Worm (Caenorhabditis elegans) whole organism, L4 larva: ENCODE data around the gene T09D3.9.

ENCODE experiments used
- D1046.2 ChIP-seq: fragments of 200-800 bp; sonication (Bioruptor generic); IDR thresholded peaks from 2 replicates; pipeline ENCODE4 v1.3.6; 2022; ENCODE audit warnings: missing genetic modification characterization, missing compliant biosample characterization
- F37D6.2 ChIP-seq: sonication (generic microtip); optimal IDR thresholded peaks from 2 replicates; lab custom pipeline; 2016; ENCODE audit warnings: mild to moderate bottlenecking, missing genetic modification characterization, missing compliant biosample characterization
- F44E2.7 ChIP-seq: fragments of 200-800 bp; sonication (Bioruptor generic); IDR thresholded peaks from 2 replicates; pipeline ENCODE4 v2.1.2; 2022; ENCODE audit warnings: missing genetic modification characterization, missing compliant biosample characterization
- R02D3.7 ChIP-seq: fragments of 150-350 bp; sonication (generic microtip); optimal IDR thresholded peaks from 3 replicates; lab custom pipeline; 2014; ENCODE audit warnings: missing biosample characterization, missing genetic modification characterization
- Y5F2A.4 ChIP-seq: fragments of 200-800 bp; sonication (Bioruptor generic); optimal IDR thresholded peaks from 2 replicates; lab custom pipeline; 2018; ENCODE audit warnings: mild to moderate bottlenecking, missing genetic modification characterization, missing compliant biosample characterization
- Y75B8A.6 ChIP-seq: fragments of 200-800 bp; sonication (Bioruptor generic); IDR thresholded peaks from 2 replicates; pipeline ENCODE4 v1.3.6; 2022; ENCODE audit warnings: missing genetic modification reagents, missing genetic modification characterization, missing compliant biosample characterization
- aha-1 ChIP-seq: fragments of 150-350 bp; peaks from one replicate; lab custom pipeline; 2014; ENCODE audit warnings: missing biosample characterization, missing genetic modification characterization
- aly-2 ChIP-seq: sonication (generic microtip); optimal IDR thresholded peaks from 2 replicates; lab custom pipeline; 2018; ENCODE audit warnings: missing biosample characterization, missing genetic modification characterization
- ama-1 ChIP-seq: fragments of 150-350 bp; optimal IDR thresholded peaks from 2 replicates; lab custom pipeline; 2014; ENCODE audit warnings: inconsistent platforms, mixed read lengths
- arid-1 ChIP-seq: fragments of 200-800 bp; sonication (Bioruptor generic); conservative IDR thresholded peaks from 2 replicates; pipeline ENCODE4 v1.3.6; 2022; ENCODE audit warnings: missing genetic modification reagents, missing genetic modification characterization, missing compliant biosample characterization
- attf-4 ChIP-seq: sonication (generic microtip); optimal IDR thresholded peaks from 3 replicates; lab custom pipeline; 2017; ENCODE audit warnings: missing biosample characterization, missing genetic modification characterization
- ceh-28 ChIP-seq: fragments of 150-350 bp; optimal IDR thresholded peaks from 2 replicates; lab custom pipeline; 2014; ENCODE audit warnings: missing biosample characterization, missing genetic modification reagents, missing genetic modification characterization
- ceh-32 ChIP-seq: sonication (generic microtip); optimal IDR thresholded peaks from 2 replicates; lab custom pipeline; 2016; ENCODE audit warnings: mild to moderate bottlenecking, missing genetic modification characterization, missing compliant biosample characterization; ENCODE audit not compliant: poor library complexity
- ceh-44 ChIP-seq: fragments of 200-800 bp; sonication (Bioruptor generic); IDR thresholded peaks from 2 replicates; pipeline ENCODE4 v1.3.6; 2022; ENCODE audit warnings: missing genetic modification reagents, missing genetic modification characterization, missing compliant biosample characterization
- ceh-62 ChIP-seq: sonication (generic microtip); optimal IDR thresholded peaks from 2 replicates; lab custom pipeline; 2017; ENCODE audit warnings: missing biosample characterization, missing genetic modification characterization
- ceh-82 ChIP-seq: sonication (generic microtip); optimal IDR thresholded peaks from 2 replicates; lab custom pipeline; 2017; ENCODE audit warnings: missing biosample characterization, missing genetic modification characterization
- cey-2 ChIP-seq: sonication (generic microtip); optimal IDR thresholded peaks from 3 replicates; lab custom pipeline; 2017; ENCODE audit warnings: missing genetic modification characterization, mild to moderate bottlenecking, missing compliant biosample characterization, antibody characterized with exemption, borderline replicate concordance; ENCODE audit not compliant: insufficient read depth
- ctbp-1 ChIP-seq: fragments of 200-800 bp; sonication (Bioruptor generic); IDR thresholded peaks from 2 replicates; pipeline ENCODE4 v1.3.6; 2022; ENCODE audit warnings: missing genetic modification reagents, missing genetic modification characterization, missing compliant biosample characterization
- daf-16 ChIP-seq, 3 experiments: sonication (generic microtip); optimal IDR thresholded peaks; 2 replicates each; lab custom pipeline; 2016 to 2017; ENCODE audit warnings: missing genetic modification characterization in 3 of 3, missing genetic modification reagents in 3 of 3, mild to moderate bottlenecking in 2 of 3, missing compliant biosample characterization in 2 of 3, missing biosample characterization in 1 of 3, moderate library complexity in 1 of 3
- dmd-6 ChIP-seq: fragments of 200-800 bp; sonication (Bioruptor generic); IDR thresholded peaks from 2 replicates; pipeline ENCODE4 v1.3.6; 2022; ENCODE audit warnings: missing genetic modification reagents, missing genetic modification characterization, missing compliant biosample characterization
- dmd-8 ChIP-seq: fragments of 200-800 bp; sonication (Bioruptor generic); IDR thresholded peaks from 2 replicates; pipeline ENCODE4 v1.3.6; 2022; ENCODE audit warnings: missing genetic modification characterization, missing compliant biosample characterization
- dmd-9 ChIP-seq: fragments of 200-800 bp; sonication (Bioruptor generic); IDR thresholded peaks from 2 replicates; pipeline ENCODE4 v1.3.6; 2022; ENCODE audit warnings: missing genetic modification reagents, missing genetic modification characterization, missing compliant biosample characterization
- dpl-1 ChIP-seq: fragments of 150-350 bp; optimal IDR thresholded peaks from 2 replicates; lab custom pipeline; 2014; ENCODE audit warnings: missing biosample characterization, missing genetic modification reagents, missing genetic modification characterization
- duxl-1 ChIP-seq: sonication (generic microtip); optimal IDR thresholded peaks from 2 replicates; lab custom pipeline; 2016; ENCODE audit warnings: mild to moderate bottlenecking, missing genetic modification characterization, moderate library complexity, missing compliant biosample characterization; ENCODE audit not compliant: poor library complexity
- egl-27 ChIP-seq: sonication (generic microtip); optimal IDR thresholded peaks from 3 replicates; lab custom pipeline; 2017; ENCODE audit warnings: missing biosample characterization, missing genetic modification reagents, missing genetic modification characterization
- egl-43 ChIP-seq: fragments of 200-800 bp; sonication (Bioruptor generic); IDR thresholded peaks from 2 replicates; pipeline ENCODE4 v1.3.6; 2022; ENCODE audit warnings: missing genetic modification reagents, missing genetic modification characterization, missing compliant biosample characterization
- gei-8 ChIP-seq: fragments of 200-800 bp; sonication (Bioruptor generic); optimal IDR thresholded peaks from 2 replicates; lab custom pipeline; 2018; ENCODE audit warnings: mild to moderate bottlenecking, missing genetic modification characterization, missing compliant biosample characterization
- hlh-30 ChIP-seq: sonication (generic microtip); optimal IDR thresholded peaks from 2 replicates; lab custom pipeline; 2017; ENCODE audit warnings: antibody characterized with exemption, mild to moderate bottlenecking, missing genetic modification characterization, missing compliant biosample characterization; ENCODE audit not compliant: insufficient read depth
- lim-7 ChIP-seq: fragments of 200-800 bp; sonication (Bioruptor generic); IDR thresholded peaks from 2 replicates; pipeline ENCODE4 v1.3.6; 2022; ENCODE audit warnings: missing genetic modification characterization, missing compliant biosample characterization
- lir-3 ChIP-seq: sonication (generic microtip); optimal IDR thresholded peaks from 2 replicates; lab custom pipeline; 2016; ENCODE audit warnings: mild to moderate bottlenecking, missing genetic modification characterization, missing compliant biosample characterization
- madf-5 ChIP-seq, 2 experiments: fragments of 200-800 bp; sonication (Bioruptor generic); IDR thresholded peaks; 2 replicates each; pipeline ENCODE4 v1.3.6; 2022; ENCODE audit warnings: missing compliant biosample characterization in 2 of 2, missing genetic modification characterization in 2 of 2
- madf-9 ChIP-seq: fragments of 200-800 bp; sonication (Bioruptor generic); conservative IDR thresholded peaks from 2 replicates; pipeline ENCODE4 v1.3.6; 2022; ENCODE audit warnings: missing genetic modification reagents, missing genetic modification characterization, missing compliant biosample characterization
- mdl-1 ChIP-seq, 2 experiments: fragments of 150-350 bp in 1 of 2; sonication (generic microtip) in 1 of 2; optimal IDR thresholded peaks; 2 replicates each; lab custom pipeline; 2014 to 2017; ENCODE audit warnings: missing biosample characterization in 2 of 2, missing genetic modification characterization in 2 of 2
- nhr-102 ChIP-seq: sonication (generic microtip); optimal IDR thresholded peaks from 2 replicates; lab custom pipeline; 2016; ENCODE audit warnings: mild to moderate bottlenecking, missing genetic modification characterization, moderate library complexity, missing compliant biosample characterization
- nhr-11 ChIP-seq: fragments of 150-350 bp; optimal IDR thresholded peaks from 2 replicates; lab custom pipeline; 2014; ENCODE audit warnings: missing biosample characterization, missing genetic modification characterization
- nhr-237 ChIP-seq: sonication (generic microtip); optimal IDR thresholded peaks from 2 replicates; lab custom pipeline; 2017; ENCODE audit warnings: missing biosample characterization, missing genetic modification characterization
- nhr-6 ChIP-seq: fragments of 150-350 bp; optimal IDR thresholded peaks from 2 replicates; lab custom pipeline; 2014; ENCODE audit warnings: missing biosample characterization, missing genetic modification characterization
- nhr-77 ChIP-seq: fragments of 150-350 bp; optimal IDR thresholded peaks from 2 replicates; lab custom pipeline; 2014; ENCODE audit warnings: missing biosample characterization, missing genetic modification characterization
- php-3 ChIP-seq: fragments of 200-800 bp; sonication (Bioruptor generic); IDR thresholded peaks from 2 replicates; pipeline ENCODE4 v1.3.6; 2022; ENCODE audit warnings: missing genetic modification reagents, missing genetic modification characterization, missing compliant biosample characterization
- pqm-1 ChIP-seq: sonication (generic microtip); optimal IDR thresholded peaks from 2 replicates; lab custom pipeline; 2017; ENCODE audit warnings: missing biosample characterization, missing genetic modification characterization
- rbr-2 ChIP-seq: sonication (generic microtip); optimal IDR thresholded peaks from 2 replicates; lab custom pipeline; 2016; ENCODE audit warnings: missing genotype, missing genetic modification characterization, missing compliant biosample characterization
- set-16 ChIP-seq: fragments of 200-800 bp; sonication (Bioruptor generic); IDR thresholded peaks from 2 replicates; pipeline ENCODE4 v1.3.6; 2022; ENCODE audit warnings: missing genetic modification reagents, missing genetic modification characterization, missing compliant biosample characterization
- snpc-1.2 ChIP-seq: fragments of 200-800 bp; sonication (Bioruptor generic); IDR thresholded peaks from 2 replicates; pipeline ENCODE4 v1.3.6; 2022; ENCODE audit warnings: missing genetic modification reagents, missing genetic modification characterization, missing compliant biosample characterization
- spr-1 ChIP-seq: sonication (generic microtip); optimal IDR thresholded peaks from 2 replicates; lab custom pipeline; 2016; ENCODE audit warnings: mild to moderate bottlenecking, missing genetic modification characterization, missing compliant biosample characterization
- tag-97 ChIP-seq: fragments of 200-800 bp; sonication (Bioruptor generic); IDR thresholded peaks from 2 replicates; pipeline ENCODE4 v1.3.6; 2022; ENCODE audit warnings: missing genetic modification characterization, missing compliant biosample characterization
- zag-1 ChIP-seq: fragments of 150-350 bp; optimal IDR thresholded peaks from 2 replicates; lab custom pipeline; 2014; ENCODE audit warnings: missing biosample characterization, missing genetic modification characterization
- ztf-11 ChIP-seq: fragments of 150-350 bp; optimal IDR thresholded peaks from 2 replicates; lab custom pipeline; 2014; ENCODE audit warnings: missing biosample characterization, missing genetic modification characterization
- ztf-7 ChIP-seq: fragments of 150-350 bp; optimal IDR thresholded peaks from 2 replicates; lab custom pipeline; 2014; ENCODE audit warnings: missing biosample characterization, missing genetic modification characterization

T09D3.9 gene

ce11 chrV:5405053-5405452, 36.4 kb upstream of the T09D3.9 start, which contains the start of gene dmsr-7:
Gene dmsr-7 (plus strand): TSS chrV:5405353.
- TF ChIP-seq lim-7 (GFP tag; lab: Robert Waterston, UW): no peak
- TF ChIP-seq ceh-28 (tag; lab: Kevin White, UChicago): no peak
- TF ChIP-seq duxl-1 (tag; lab: Kevin White, UChicago): no peak
- no peak for TF ChIP-seq ceh-44 (GFP tag; lab: Robert Waterston, UW)
- no peak for TF ChIP-seq ceh-32 (tag; lab: Kevin White, UChicago)
- TF ChIP-seq madf-5 (GFP tag; IDR thresholded peaks at IDR 0.05; lab: Robert Waterston, UW): no peak
- no peak for TF ChIP-seq D1046.2 (GFP tag; lab: Robert Waterston, UW)
- TF ChIP-seq daf-16 (GFP tag; optimal IDR thresholded peaks at IDR 0.05; lab: Kevin White, UChicago): no peak
- no peak for TF ChIP-seq daf-16 (tag; optimal IDR thresholded peaks at IDR 0.05; lab: Kevin White, UChicago)
- no peak for TF ChIP-seq egl-43 (GFP tag; lab: Robert Waterston, UW)
- TF ChIP-seq nhr-102 (tag; lab: Kevin White, UChicago): no peak
- TF ChIP-seq lir-3: no peak
- no peak for TF ChIP-seq cey-2 (tag; lab: Kevin White, UChicago)
- TF ChIP-seq nhr-6 (tag; lab: Kevin White, UChicago): no peak
- no peak for TF ChIP-seq gei-8 (GFP tag; lab: Kevin White, UChicago)
- no peak for TF ChIP-seq zag-1 (tag; lab: Kevin White, UChicago)
- TF ChIP-seq spr-1 (tag; lab: Kevin White, UChicago): no peak
- TF ChIP-seq ama-1: no peak

- peak; percentile 73 for TF ChIP-seq aha-1 (tag; lab: Kevin White, UChicago)
- TF ChIP-seq Y75B8A.6: no peak
Measured at ce11 chrV:5403938-5404337, 35.2 kb upstream of the T09D3.9 start.

ce11 chrV:5392993-5393628, 24.4 kb upstream of the T09D3.9 start, which contains the start of gene C35A11.4:
Gene C35A11.4 (minus strand): TSS chrV:5393148.
- no peak for TF ChIP-seq lim-7 (GFP tag; lab: Robert Waterston, UW)
- peak; percentile 75 for TF ChIP-seq aha-1 (tag; lab: Kevin White, UChicago)
- TF ChIP-seq madf-5 (GFP tag; IDR thresholded peaks at IDR 0.05; lab: Robert Waterston, UW): no peak
- TF ChIP-seq nhr-11 (tag; lab: Kevin White, UChicago): no peak
- TF ChIP-seq dmd-9 (GFP tag; lab: Robert Waterston, UW): no peak
- TF ChIP-seq set-16: no peak
- TF ChIP-seq F44E2.7: no peak
- TF ChIP-seq nhr-77: peak; percentile 73
- TF ChIP-seq ceh-82 (tag; lab: Kevin White, UChicago): no peak
- TF ChIP-seq aly-2 (tag; lab: Kevin White, UChicago): no peak
- no peak for TF ChIP-seq gei-8 (GFP tag; lab: Kevin White, UChicago)
- no peak for TF ChIP-seq rbr-2 (tag; lab: Kevin White, UChicago)
- TF ChIP-seq madf-9 (GFP tag; lab: Robert Waterston, UW): no peak
- TF ChIP-seq ztf-11 (tag; lab: Kevin White, UChicago): no peak
- no peak for TF ChIP-seq tag-97 (GFP tag; lab: Robert Waterston, UW)
- TF ChIP-seq php-3 (GFP tag; lab: Robert Waterston, UW): peak; percentile 61; the same call in 1 of the 2 replicates
- TF ChIP-seq arid-1 (GFP tag; lab: Robert Waterston, UW): no peak
- TF ChIP-seq ctbp-1 (GFP tag; lab: Robert Waterston, UW): no peak
- TF ChIP-seq R02D3.7 (tag; lab: Kevin White, UChicago): no peak
- no peak for TF ChIP-seq ceh-62 (tag; lab: Kevin White, UChicago)
- TF ChIP-seq pqm-1 (tag; lab: Kevin White, UChicago): peak; percentile 62
- no peak for TF ChIP-seq dmd-8 (GFP tag; lab: Robert Waterston, UW)
- TF ChIP-seq attf-4 (tag; lab: Kevin White, UChicago): no peak
- no peak for TF ChIP-seq nhr-237 (tag; lab: Kevin White, UChicago)
- TF ChIP-seq ceh-44 (GFP tag; lab: Robert Waterston, UW): no peak
- TF ChIP-seq egl-27 (tag; lab: Kevin White, UChicago): no peak
- TF ChIP-seq hlh-30 (tag; lab: Kevin White, UChicago): peak; percentile 37
- TF ChIP-seq F37D6.2: no peak
- no peak for TF ChIP-seq Y5F2A.4 (GFP tag; lab: Kevin White, UChicago)
- no peak for TF ChIP-seq snpc-1.2 (GFP tag; lab: Robert Waterston, UW)
- peak; percentile 65 for TF ChIP-seq dmd-6 (GFP tag; lab: Robert Waterston, UW)
- TF ChIP-seq dpl-1: no peak
- no peak for TF ChIP-seq ztf-7 (tag; lab: Kevin White, UChicago)
- TF ChIP-seq mdl-1 (tag; optimal IDR thresholded peaks at IDR 0.05; lab: Kevin White, UChicago): peak in 1 of 2 experiments; percentile 63
